Worm (Caenorhabditis elegans): ENCODE data around the gene C55B6.7.

ce11 chrX:7149670-7150069 lies 42.1 kb downstream of the C55B6.7 start:
- TF ChIP-seq nhr-76 (tag; optimal IDR thresholded peaks at IDR 0.05) (no peak), pqm-1 (tag; optimal IDR thresholded peaks at IDR 0.05) (no peak), unc-62 (GFP tag; optimal IDR thresholded peaks at IDR 0.05) (no peak), nhr-77 (tag; optimal IDR thresholded peaks at IDR 0.05) (no peak)
